Fruit fly (Drosophila melanogaster): ENCODE results near the gene CG4042.

DNA sequence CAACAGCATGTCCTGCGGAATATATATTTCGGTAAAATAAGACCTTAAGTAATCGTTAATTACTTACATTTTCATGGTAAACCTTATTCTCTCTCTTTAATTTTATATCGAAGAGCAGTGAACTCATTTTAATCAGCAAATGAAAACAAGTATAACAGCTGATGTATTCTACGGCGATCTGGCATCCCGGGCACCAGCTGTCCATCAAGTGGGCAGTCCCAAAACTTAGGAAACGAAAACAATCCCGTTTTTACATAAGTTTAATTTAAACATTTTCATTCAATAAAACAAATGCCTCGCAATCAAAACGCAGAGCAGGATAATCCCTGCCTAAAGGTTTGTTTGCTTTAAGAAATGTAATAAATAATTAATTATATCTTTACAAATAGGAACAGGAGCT is 2.0 kb downstream of the CG4042 start, which contains the start of the genes CG4074 and CG4186:
- TF ChIP-seq Hey (tag; optimal IDR thresholded peaks at IDR 0.05): no peak
- TF ChIP-seq trem (tag; optimal IDR thresholded peaks at IDR 0.05): peak; percentile 99
- TF ChIP-seq CG4820 (GFP tag; optimal IDR thresholded peaks at IDR 0.05): no peak
- peak; percentile 37 for TF ChIP-seq CG4617 (GFP tag; optimal IDR thresholded peaks at IDR 0.05; ENCODE audit: borderline replicate concordance)
- TF ChIP-seq CG8281 (tag; optimal IDR thresholded peaks at IDR 0.05): no peak
- TF ChIP-seq CG9437 (GFP tag; optimal IDR thresholded peaks at IDR 0.05): no peak
- TF ChIP-seq zen (tag; optimal IDR thresholded peaks at IDR 0.05): peak; percentile 17

All from whole organism, embryonic.